Fruit fly (Drosophila melanogaster): ENCODE measurements around the gene AdoR.

Gene AdoR

dm6 chr3R:30151300-30152109 is 2.1 kb upstream of the AdoR start, which contains the start of gene CG15529:
TSS of gene CG15529 (plus strand) at chr3R:30152059.
- TF ChIP-seq Optix (GFP tag; IDR thresholded peaks at IDR 0.05) (0 out of 3 replicates have a peak, but pooled peaks have one; percentile 23), row (GFP tag; IDR thresholded peaks at IDR 0.05) (peak; percentile 18; the same call in 1 of the 3 replicates), CG13624 (GFP tag; optimal IDR thresholded peaks at IDR 0.05) (no peak), al (GFP tag; IDR thresholded peaks at IDR 0.05) (0 out of 2 replicates have a peak, but pooled peaks have one; percentile 18), TFAM (GFP tag; optimal IDR thresholded peaks at IDR 0.05) (no peak), ac (GFP tag; optimal IDR thresholded peaks at IDR 0.05) (no peak), Eip74EF (GFP tag; optimal IDR thresholded peaks at IDR 0.05) (no peak), Xrp1 (GFP tag; IDR thresholded peaks at IDR 0.05) (0 out of 2 replicates have a peak, but pooled peaks have one; percentile 19), slbo (GFP tag; IDR thresholded peaks at IDR 0.05) (peak; percentile 59), sisA (GFP tag; IDR thresholded peaks at IDR 0.05) (peak; percentile 8; the same call in 1 of the 2 replicates), CG8765 (GFP tag; IDR thresholded peaks at IDR 0.05) (0 out of 2 replicates have a peak, but pooled peaks have one; percentile 15), sob (GFP tag; IDR thresholded peaks at IDR 0.05) (0 out of 2 replicates have a peak, but pooled peaks have one; percentile 12), CG4404 (GFP tag; IDR thresholded peaks at IDR 0.05) (0 out of 2 replicates have a peak, but pooled peaks have one; percentile 9), Med (GFP tag) (peak; percentile 15), CG30020 (tag; optimal IDR thresholded peaks at IDR 0.05) (no peak), CG17328 (GFP tag; IDR thresholded peaks at IDR 0.05) (peak; percentile 32; the same call in 1 of the 2 replicates), CG10147 (GFP tag; optimal IDR thresholded peaks at IDR 0.05) (no peak), nom (GFP tag; optimal IDR thresholded peaks at IDR 0.05) (peak; percentile 60), NfI (GFP tag; optimal IDR thresholded peaks at IDR 0.05) (no peak), esg (GFP tag; conservative IDR thresholded peaks at IDR 0.05) (0 out of 2 replicates have a peak, but pooled peaks have one; percentile 5), CG32532 (GFP tag; IDR thresholded peaks at IDR 0.05) (peak; percentile 34; the same call in 1 of the 2 replicates), Drgx (GFP tag; IDR thresholded peaks at IDR 0.05) (peak; percentile 74), Dll (GFP tag; IDR thresholded peaks at IDR 0.05; ENCODE audit: partially characterized antibody) (no peak), psq (GFP tag; optimal IDR thresholded peaks at IDR 0.05) (no peak), PHDP (tag; optimal IDR thresholded peaks at IDR 0.05) (no peak), CG9876 (GFP tag; optimal IDR thresholded peaks at IDR 0.05) (no peak), CG33213 (GFP tag; optimal IDR thresholded peaks at IDR 0.05) (no peak), Dbx (GFP tag; IDR thresholded peaks at IDR 0.05) (0 out of 3 replicates have a peak, but pooled peaks have one; percentile 32), prd (optimal IDR thresholded peaks at IDR 0.05) (no peak), prd (GFP tag; IDR thresholded peaks at IDR 0.05) (peak; percentile 32; the same call in 1 of the 3 replicates), ranshi (GFP tag; IDR thresholded peaks at IDR 0.05) (no peak), ci (GFP tag; IDR thresholded peaks at IDR 0.05) (0 out of 3 replicates have a peak, but pooled peaks have one; percentile 39), Hr39 (optimal IDR thresholded peaks at IDR 0.05) (no peak), CG9932 (GFP tag; IDR thresholded peaks at IDR 0.05) (peak; percentile 54), dm (GFP tag; optimal IDR thresholded peaks at IDR 0.05) (no peak), dati (GFP tag; IDR thresholded peaks at IDR 0.05) (no peak)

- TF ChIP-seq Med (GFP tag) (peak; percentile 42), CG14860 (GFP tag; IDR thresholded peaks at IDR 0.05; ENCODE audit: partially characterized antibody) (no peak), Dp (GFP tag; optimal IDR thresholded peaks at IDR 0.05) (peak; percentile 6), CG3281 (GFP tag; optimal IDR thresholded peaks at IDR 0.05) (no peak), CTCF (GFP tag; optimal IDR thresholded peaks at IDR 0.05) (peak; percentile 50), CG12071 (GFP tag; optimal IDR thresholded peaks at IDR 0.05) (no peak), E2f2 (GFP tag; IDR thresholded peaks at IDR 0.05) (peak; percentile 36; the same call in 1 of the 2 replicates), tio (GFP tag; optimal IDR thresholded peaks at IDR 0.05) (no peak), CG15601 (tag; optimal IDR thresholded peaks at IDR 0.05) (no peak), Dip2 (GFP tag; IDR thresholded peaks at IDR 0.05) (no peak), sens (GFP tag) (peak; percentile 17), pfk (GFP tag; optimal IDR thresholded peaks at IDR 0.05) (no peak), ash1 (GFP tag; optimal IDR thresholded peaks at IDR 0.05) (no peak), CG13775 (GFP tag; optimal IDR thresholded peaks at IDR 0.05) (no peak), CG9797 (GFP tag; optimal IDR thresholded peaks at IDR 0.05) (no peak), hkb (optimal IDR thresholded peaks at IDR 0.05) (no peak), hkb (GFP tag; IDR thresholded peaks at IDR 0.05) (no peak), CG9215 (GFP tag; IDR thresholded peaks at IDR 0.05) (no peak)
These were observed 1.2 kb upstream of the AdoR start for dm6 chr3R:30150602-30151001.

All from whole organism, embryonic.